Worm (Caenorhabditis elegans): ENCODE results near the gene C14A4.6.

C14A4.6 gene

ce11 chrII:10594758-10595157 is at the start of gene C14A4.6:
TSS of gene C14A4.6 (minus strand) at chrII:10594776.
- TF ChIP-seq dao-5 (tag; optimal IDR thresholded peaks at IDR 0.05) (no peak), W03F9.2 (tag; optimal IDR thresholded peaks at IDR 0.05) (no peak), him-1 (tag; optimal IDR thresholded peaks at IDR 0.05) (no peak)

- TF ChIP-seq dao-5 (tag; optimal IDR thresholded peaks at IDR 0.05) (no peak), him-1 (tag; optimal IDR thresholded peaks at IDR 0.05) (no peak), W03F9.2 (tag; optimal IDR thresholded peaks at IDR 0.05) (no peak)
Measured at ce11 chrII:10643403-10643802, 48.8 kb upstream of the C14A4.6 start, which contains the start of gene M28.4. TSS of gene M28.4 (plus strand) at chrII:10643703.

- TF ChIP-seq W03F9.2 (tag; optimal IDR thresholded peaks at IDR 0.05) = no peak
- no peak for TF ChIP-seq dao-5 (tag; optimal IDR thresholded peaks at IDR 0.05)
- no peak for TF ChIP-seq him-1 (tag; optimal IDR thresholded peaks at IDR 0.05)
Measured at ce11 chrII:10639110-10639509, 44.5 kb upstream of the C14A4.6 start, which contains the start of gene M28.9. TSS of gene M28.9 (plus strand) at chrII:10639410.

DNA sequence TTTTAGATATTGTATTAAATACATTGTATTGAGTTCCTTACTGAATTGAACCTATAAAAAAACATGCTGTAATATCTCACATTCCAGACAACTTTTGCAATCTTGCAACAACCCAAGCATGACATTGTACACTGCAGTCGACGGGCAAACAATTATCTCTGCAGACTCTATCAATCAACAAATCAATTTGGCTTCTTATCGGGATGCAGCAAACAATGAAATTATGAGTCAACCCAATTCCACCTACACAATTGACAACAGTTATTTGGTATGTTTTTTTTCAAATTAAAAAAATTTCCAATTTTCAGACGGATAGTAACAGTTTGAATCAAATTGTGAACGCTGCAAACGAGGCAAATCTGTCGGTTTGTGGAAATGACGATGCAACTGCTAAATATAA is 36.4 kb upstream of the C14A4.6 start:
- no peak for TF ChIP-seq W03F9.2 (tag; optimal IDR thresholded peaks at IDR 0.05)
- TF ChIP-seq him-1 (tag; optimal IDR thresholded peaks at IDR 0.05) = no peak
- TF ChIP-seq dao-5 (tag; optimal IDR thresholded peaks at IDR 0.05) = no peak

DNA sequence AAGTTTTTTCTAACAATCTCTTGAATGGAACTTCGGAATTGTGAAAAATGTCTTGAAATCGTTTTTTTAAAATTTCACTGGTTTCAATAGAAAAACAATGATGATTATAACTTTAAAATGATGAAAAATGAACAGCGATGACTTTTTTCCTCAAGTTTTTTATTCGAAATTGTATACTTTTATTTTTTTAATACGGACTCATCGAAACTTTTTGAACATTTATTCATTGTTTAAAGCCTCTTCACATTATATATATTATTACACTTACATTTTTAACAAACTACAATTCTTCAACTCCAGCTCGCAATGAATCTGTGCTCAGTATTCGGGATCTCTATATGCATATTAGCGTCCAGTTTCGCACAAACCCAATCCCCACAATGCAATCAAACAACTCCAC is 33.4 kb upstream of the C14A4.6 start, which contains the start of gene M28.8:
TSS of gene M28.8 (plus strand) at position 301 of the 400 bp plus-strand sequence.
- no peak for TF ChIP-seq him-1 (tag; optimal IDR thresholded peaks at IDR 0.05)
- no peak for TF ChIP-seq dao-5 (tag; optimal IDR thresholded peaks at IDR 0.05)
- TF ChIP-seq W03F9.2 (tag; optimal IDR thresholded peaks at IDR 0.05) = no peak

DNA sequence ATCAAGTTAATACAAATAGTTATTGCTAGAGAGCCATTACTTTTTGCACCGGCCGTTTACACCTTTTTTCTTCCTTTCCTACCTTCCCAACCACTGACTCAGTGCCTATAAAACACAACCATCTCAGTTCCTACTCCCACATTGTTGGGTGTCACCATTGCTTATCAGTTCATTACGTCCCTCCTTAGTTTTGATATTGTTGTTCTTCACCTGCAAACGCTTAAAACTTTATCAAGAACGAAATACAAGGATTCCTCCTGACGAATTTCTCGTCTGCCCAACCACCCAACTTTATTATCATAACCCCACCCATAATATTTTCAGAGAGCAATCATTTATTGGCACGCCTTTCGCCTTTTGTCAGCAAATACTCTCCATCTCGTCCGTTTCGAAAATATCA is 32.5 kb upstream of the C14A4.6 start:
- TF ChIP-seq dao-5 (tag; optimal IDR thresholded peaks at IDR 0.05) (no peak), him-1 (tag; optimal IDR thresholded peaks at IDR 0.05) (no peak), W03F9.2 (tag; optimal IDR thresholded peaks at IDR 0.05) (no peak)

ce11 chrII:10621965-10622364 is 27.4 kb upstream of the C14A4.6 start, which contains the start of gene cutl-9:
TSS of gene cutl-9 (plus strand) at chrII:10622265.
- TF ChIP-seq him-1 (tag; optimal IDR thresholded peaks at IDR 0.05) = no peak
- no peak for TF ChIP-seq W03F9.2 (tag; optimal IDR thresholded peaks at IDR 0.05)
- TF ChIP-seq dao-5 (tag; optimal IDR thresholded peaks at IDR 0.05) = no peak

ce11 chrII:10618157-10618556 is 23.6 kb upstream of the C14A4.6 start, which contains the start of gene C14A4.13:
TSS of gene C14A4.13 (plus strand) at chrII:10618457.
- TF ChIP-seq him-1 (tag; optimal IDR thresholded peaks at IDR 0.05) (no peak), dao-5 (tag; optimal IDR thresholded peaks at IDR 0.05) (no peak), W03F9.2 (tag; optimal IDR thresholded peaks at IDR 0.05) (no peak)

- no peak for TF ChIP-seq dao-5 (tag; optimal IDR thresholded peaks at IDR 0.05)
- TF ChIP-seq him-1 (tag; optimal IDR thresholded peaks at IDR 0.05) = no peak
- TF ChIP-seq W03F9.2 (tag; optimal IDR thresholded peaks at IDR 0.05) = no peak
Measured at ce11 chrII:10612743-10613142, 18.2 kb upstream of the C14A4.6 start, which contains the start of gene C14A4.12. TSS of gene C14A4.12 (plus strand) at chrII:10613043.

- TF ChIP-seq W03F9.2 (tag; optimal IDR thresholded peaks at IDR 0.05) (no peak), dao-5 (tag; optimal IDR thresholded peaks at IDR 0.05) (no peak), him-1 (tag; optimal IDR thresholded peaks at IDR 0.05) (no peak)
Measured at ce11 chrII:10608821-10609220, 14.2 kb upstream of the C14A4.6 start.

DNA sequence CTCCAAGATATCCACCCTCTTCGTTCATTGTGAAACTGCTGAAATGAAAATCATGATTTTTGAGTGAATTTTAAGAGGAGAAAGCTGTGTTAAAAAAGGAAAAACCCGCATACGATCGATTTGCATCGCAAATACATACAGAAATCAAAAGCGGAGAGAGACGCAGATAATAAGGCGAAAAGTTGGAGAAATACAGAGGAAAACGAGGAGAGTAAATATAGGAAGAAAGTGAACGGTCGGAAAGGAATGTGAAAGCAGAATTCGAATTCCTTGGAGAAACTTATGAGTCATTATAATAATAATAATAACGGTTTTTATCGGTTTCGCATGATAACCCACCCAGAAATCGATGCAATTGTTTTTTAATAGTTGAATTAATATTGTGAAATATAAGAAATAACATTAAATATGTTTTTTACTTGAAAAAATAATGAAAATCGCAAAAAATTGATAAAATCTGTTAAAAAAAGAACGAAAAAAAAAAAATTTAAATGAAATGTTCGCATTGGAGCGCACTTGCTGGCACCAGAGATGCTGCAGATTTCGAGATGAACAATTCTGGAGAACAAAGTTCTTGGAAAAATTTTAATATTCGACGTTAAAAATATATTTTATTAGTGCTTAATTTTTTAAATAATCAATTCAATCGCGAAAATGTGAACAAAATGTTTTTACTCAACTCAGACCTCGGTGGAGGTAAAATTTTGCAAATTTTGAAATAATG is 12.8 kb upstream of the C14A4.6 start, which contains the start of gene ccm-3:
TSS of gene ccm-3 (minus strand) at position 38 of the 724 bp plus-strand sequence.
- TF ChIP-seq W03F9.2 (tag; optimal IDR thresholded peaks at IDR 0.05) (no peak), dao-5 (tag; optimal IDR thresholded peaks at IDR 0.05) (no peak), him-1 (tag; optimal IDR thresholded peaks at IDR 0.05) (no peak)

DNA sequence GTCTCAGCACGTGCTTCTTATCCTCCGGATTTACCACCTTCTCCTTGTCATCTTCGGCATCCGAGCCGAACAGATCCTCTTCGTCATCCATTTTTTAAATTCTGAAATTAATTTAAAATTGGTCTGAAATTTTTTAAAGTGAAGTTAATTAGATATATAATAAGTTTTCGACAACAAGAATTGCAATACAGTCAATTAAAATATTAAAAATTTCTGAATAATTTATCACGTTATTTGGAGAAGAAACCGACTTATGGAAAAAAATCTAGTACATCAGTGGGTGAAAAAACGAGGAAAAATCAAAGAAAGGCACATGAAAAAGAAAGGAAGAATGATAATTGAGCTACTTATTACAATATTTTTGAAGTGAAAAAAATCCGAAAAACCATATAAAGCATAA is 10.9 kb upstream of the C14A4.6 start, which contains the start of gene taf-13:
TSS of gene taf-13 (minus strand) at position 101 of the 400 bp plus-strand sequence.
- no peak for TF ChIP-seq dao-5 (tag; optimal IDR thresholded peaks at IDR 0.05)
- TF ChIP-seq W03F9.2 (tag; optimal IDR thresholded peaks at IDR 0.05) = no peak
- no peak for TF ChIP-seq him-1 (tag; optimal IDR thresholded peaks at IDR 0.05)

ce11 chrII:10603560-10603959 is 9.0 kb upstream of the C14A4.6 start:
- TF ChIP-seq him-1 (tag; optimal IDR thresholded peaks at IDR 0.05) (no peak), W03F9.2 (tag; optimal IDR thresholded peaks at IDR 0.05) (no peak), dao-5 (tag; optimal IDR thresholded peaks at IDR 0.05) (no peak)

- TF ChIP-seq him-1 (tag; optimal IDR thresholded peaks at IDR 0.05) = no peak
- TF ChIP-seq dao-5 (tag; optimal IDR thresholded peaks at IDR 0.05) = no peak
- no peak for TF ChIP-seq W03F9.2 (tag; optimal IDR thresholded peaks at IDR 0.05)
Measured at ce11 chrII:10602184-10602583, 7.6 kb upstream of the C14A4.6 start, which contains the start of gene srv-2. TSS of gene srv-2 (minus strand) at chrII:10602284.
